Worm (Caenorhabditis elegans): ENCODE results near the gene Y57A10C.8.

DNA sequence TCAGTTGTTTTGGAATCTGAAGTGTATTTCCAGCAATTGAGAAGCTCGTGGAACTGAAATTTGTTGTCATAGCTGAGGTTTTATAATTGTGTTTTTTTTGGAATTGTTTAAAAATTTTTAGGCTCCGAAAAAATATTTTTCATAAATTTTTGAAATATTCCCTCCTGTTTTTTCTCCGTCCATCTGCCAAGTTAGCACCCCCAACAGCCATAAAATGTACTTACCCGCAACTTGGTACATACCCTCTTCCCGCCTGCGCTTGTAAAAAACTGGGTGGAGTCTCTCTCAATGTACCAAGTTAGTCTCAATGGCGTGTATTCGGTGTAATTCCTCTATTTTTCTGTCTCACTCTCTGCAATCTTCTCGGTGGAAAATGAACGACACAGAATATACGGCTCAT lies 39.9 kb downstream of the Y57A10C.8 start, which contains the start of gene Y57A10B.6:
- no peak for TF ChIP-seq elt-2 (tag; optimal IDR thresholded peaks at IDR 0.05)
- no peak for TF ChIP-seq F13H6.1 (tag; optimal IDR thresholded peaks at IDR 0.05)
- TF ChIP-seq dmd-4 (tag; optimal IDR thresholded peaks at IDR 0.05; ENCODE audit: borderline replicate concordance) = no peak
- TF ChIP-seq ceh-48 (tag; optimal IDR thresholded peaks at IDR 0.05) = no peak
- no peak for TF ChIP-seq pqm-1 (tag; optimal IDR thresholded peaks at IDR 0.05)
- TF ChIP-seq ama-1 (optimal IDR thresholded peaks at IDR 0.05) = no peak

Data from whole organism, late embryonic.